Fruit fly (Drosophila melanogaster) whole organism, embryonic: Measurements from ENCODE around the gene Ptp10D.

Experiments
- Aef1 ChIP-seq: fragments of 200-800 bp; sonication (Bioruptor generic); IDR thresholded peaks from 3 replicates; pipeline ENCODE4 v1.3.6; 2022; ENCODE audit warnings: missing biosample characterization, missing genetic modification characterization
- Asciz ChIP-seq: fragments of 200-800 bp; sonication (Bioruptor generic); optimal IDR thresholded peaks from 2 replicates; lab custom pipeline; 2017; ENCODE audit warnings: missing biosample characterization, mild to moderate bottlenecking, missing genetic modification characterization, missing genetic modification reagents
- Atf-2 ChIP-seq: fragments of 200-800 bp; sonication (Bioruptor generic); optimal IDR thresholded peaks from 2 replicates; lab custom pipeline; 2016; ENCODE audit warnings: missing biosample characterization, missing genetic modification characterization
- B-H1 ChIP-seq: fragments of 200-800 bp; sonication (Bioruptor generic); IDR thresholded peaks from 3 replicates; pipeline ENCODE4 v1.3.6; 2022; ENCODE audit warnings: missing biosample characterization, missing genetic modification characterization
- BtbVII ChIP-seq: fragments of 200-800 bp; sonication (Bioruptor generic); optimal IDR thresholded peaks from 3 replicates; lab custom pipeline; 2017; ENCODE audit warnings: missing biosample characterization, mild to moderate bottlenecking, missing genetic modification characterization
- CG11560 ChIP-seq: fragments of 200-800 bp; sonication (Bioruptor generic); IDR thresholded peaks from 3 replicates; pipeline ENCODE4 v1.3.6; 2022; ENCODE audit warnings: missing biosample characterization, missing genetic modification characterization
- CG12104 ChIP-seq: fragments of 200-800 bp; sonication (Bioruptor generic); optimal IDR thresholded peaks from 3 replicates; lab custom pipeline; 2016; ENCODE audit warnings: missing biosample characterization, missing genetic modification characterization
- CG12219 ChIP-seq: fragments of 200-800 bp; sonication (Bioruptor generic); optimal IDR thresholded peaks from 3 replicates; lab custom pipeline; 2018; ENCODE audit warnings: missing biosample characterization, mild to moderate bottlenecking, missing genetic modification characterization
- CG12391 ChIP-seq: fragments of 200-800 bp; sonication (Bioruptor generic); optimal IDR thresholded peaks from 3 replicates; lab custom pipeline; 2018; ENCODE audit warnings: missing biosample characterization, mild to moderate bottlenecking, missing genetic modification characterization, moderate library complexity
- CG13123 ChIP-seq: fragments of 200-800 bp; sonication (Bioruptor generic); optimal IDR thresholded peaks from 2 replicates; lab custom pipeline; 2016; ENCODE audit warnings: missing biosample characterization, missing genetic modification characterization
- CG13424 ChIP-seq: fragments of 200-800 bp; sonication (Bioruptor generic); optimal IDR thresholded peaks from 2 replicates; lab custom pipeline; 2019; ENCODE audit warnings: missing biosample characterization, mild to moderate bottlenecking, missing genetic modification characterization, moderate library complexity
- CG13624 ChIP-seq: fragments of 200-800 bp; sonication (Bioruptor generic); optimal IDR thresholded peaks from 2 replicates; lab custom pipeline; 2016; ENCODE audit warnings: missing biosample characterization, missing genetic modification characterization
- CG15601 ChIP-seq: fragments of 200-800 bp; sonication (Bioruptor generic); optimal IDR thresholded peaks from 3 replicates; lab custom pipeline; 2019; ENCODE audit warnings: missing biosample characterization, mild to moderate bottlenecking, missing genetic modification characterization, moderate library complexity
- CG17359 ChIP-seq: fragments of 200-800 bp; sonication (Bioruptor generic); optimal IDR thresholded peaks from 3 replicates; lab custom pipeline; 2018; ENCODE audit warnings: missing biosample characterization, mild to moderate bottlenecking, missing genetic modification characterization, moderate library complexity
- CG17361 ChIP-seq: fragments of 200-800 bp; sonication (Bioruptor generic); IDR thresholded peaks from 3 replicates; pipeline ENCODE4 v1.3.6; 2022; ENCODE audit warnings: missing biosample characterization, missing genetic modification characterization
- CG17568 ChIP-seq: fragments of 200-800 bp; sonication (Bioruptor generic); optimal IDR thresholded peaks from 2 replicates; lab custom pipeline; 2018; ENCODE audit warnings: missing biosample characterization, mild to moderate bottlenecking, missing genetic modification characterization, moderate library complexity
- CG18599 ChIP-seq: fragments of 200-800 bp; sonication (Bioruptor generic); optimal IDR thresholded peaks from 3 replicates; lab custom pipeline; 2017; ENCODE audit warnings: missing biosample characterization, missing genetic modification characterization, mild to moderate bottlenecking, moderate library complexity, missing genetic modification reagents
- CG2120 ChIP-seq: fragments of 200-800 bp; sonication (Bioruptor generic); optimal IDR thresholded peaks from 3 replicates; lab custom pipeline; 2016; ENCODE audit warnings: missing biosample characterization, missing genetic modification characterization
- CG34376 ChIP-seq: fragments of 200-800 bp; sonication (Bioruptor generic); optimal IDR thresholded peaks from 2 replicates; lab custom pipeline; 2018; ENCODE audit warnings: missing biosample characterization, mild to moderate bottlenecking, missing genetic modification characterization
- CG34422 ChIP-seq: fragments of 200-800 bp; sonication (Bioruptor generic); IDR thresholded peaks from 3 replicates; pipeline ENCODE4 v1.3.6; 2022; ENCODE audit warnings: missing biosample characterization, missing genetic modification characterization
- CG3847 ChIP-seq: fragments of 200-800 bp; sonication (Bioruptor generic); IDR thresholded peaks from 2 replicates; pipeline ENCODE4 v1.3.6; 2022; ENCODE audit warnings: missing biosample characterization, missing genetic modification characterization
- CG4424 ChIP-seq: fragments of 200-800 bp; sonication (Bioruptor generic); optimal IDR thresholded peaks from 3 replicates; lab custom pipeline; 2016; ENCODE audit warnings: missing biosample characterization, missing genetic modification characterization
- CG5245 ChIP-seq: fragments of 200-800 bp; sonication (Bioruptor generic); optimal IDR thresholded peaks from 3 replicates; lab custom pipeline; 2016; ENCODE audit warnings: missing biosample characterization, missing genetic modification characterization
- CG6175 ChIP-seq: fragments of 200-800 bp; sonication (Bioruptor generic); IDR thresholded peaks from 3 replicates; pipeline ENCODE4 v1.3.6; 2022; ENCODE audit warnings: missing biosample characterization, missing genetic modification characterization
- CG6254 ChIP-seq: fragments of 200-800 bp; sonication (Bioruptor generic); optimal IDR thresholded peaks from 3 replicates; lab custom pipeline; 2017; ENCODE audit warnings: mild to moderate bottlenecking, missing biosample characterization, missing genetic modification reagents, missing genetic modification characterization
- CG6272 ChIP-seq: fragments of 200-800 bp; sonication (Bioruptor generic); IDR thresholded peaks from 2 replicates; pipeline ENCODE4 v1.3.6; 2022; ENCODE audit warnings: missing biosample characterization, missing genetic modification characterization
- CG6765 ChIP-seq: fragments of 200-800 bp; sonication (Bioruptor generic); optimal IDR thresholded peaks from 3 replicates; lab custom pipeline; 2017; ENCODE audit warnings: missing biosample characterization, mild to moderate bottlenecking, missing genetic modification characterization
- CG8281 ChIP-seq: fragments of 200-800 bp; sonication (Bioruptor generic); optimal IDR thresholded peaks from 2 replicates; lab custom pipeline; 2018; ENCODE audit warnings: missing biosample characterization, mild to moderate bottlenecking, missing genetic modification characterization, moderate library complexity
- CG8388 ChIP-seq: fragments of 200-800 bp; sonication (Bioruptor generic); optimal IDR thresholded peaks from 2 replicates; lab custom pipeline; 2019; ENCODE audit warnings: missing biosample characterization, mild to moderate bottlenecking, missing genetic modification characterization, moderate library complexity
- CG9727 ChIP-seq: fragments of 200-800 bp; sonication (Bioruptor generic); optimal IDR thresholded peaks from 3 replicates; lab custom pipeline; 2017; ENCODE audit warnings: missing biosample characterization, mild to moderate bottlenecking, missing genetic modification characterization
- Dek ChIP-seq: fragments of 200-800 bp; sonication (Bioruptor generic); optimal IDR thresholded peaks from 3 replicates; lab custom pipeline; 2019; ENCODE audit warnings: missing biosample characterization, mild to moderate bottlenecking, missing genetic modification characterization, moderate library complexity
- Ets97D ChIP-seq: fragments of 200-800 bp; sonication (Bioruptor generic); optimal IDR thresholded peaks from 3 replicates; lab custom pipeline; 2016; ENCODE audit warnings: missing biosample characterization, missing genetic modification characterization
- Hr3 ChIP-seq: fragments of 200-800 bp; sonication (Bioruptor generic); optimal IDR thresholded peaks from 3 replicates; lab custom pipeline; 2016; ENCODE audit warnings: missing biosample characterization, missing genetic modification characterization
- Hr78 ChIP-seq, 2 experiments: fragments of 200-800 bp in 1 of 2; fragments of >200 bp in 1 of 2; sonication (Bioruptor generic) in 1 of 2; optimal IDR thresholded peaks; 2 replicates each; lab custom pipeline; 2017 to 2019; ENCODE audit warnings: missing biosample characterization in 2 of 2, missing genetic modification characterization in 2 of 2, mild to moderate bottlenecking in 1 of 2, moderate library complexity in 1 of 2
- Hsf ChIP-seq: fragments of 200-800 bp; sonication (Bioruptor generic); optimal IDR thresholded peaks from 3 replicates; lab custom pipeline; 2016; ENCODE audit warnings: missing biosample characterization, missing genetic modification characterization
- Lim3 ChIP-seq: fragments of 200-800 bp; sonication (Bioruptor generic); IDR thresholded peaks from 2 replicates; pipeline ENCODE4 v1.3.6; 2022; ENCODE audit warnings: missing biosample characterization, missing genetic modification characterization
- Med ChIP-seq: fragments of 200-800 bp; sonication (Bioruptor generic); peaks from one replicate; lab custom pipeline; 2016; ENCODE audit warnings: missing biosample characterization, missing genetic modification characterization, mild to moderate bottlenecking, inconsistent platforms, moderate library complexity
- Myb ChIP-seq: fragments of 200-800 bp; sonication (Bioruptor generic); optimal IDR thresholded peaks from 2 replicates; lab custom pipeline; 2016; ENCODE audit warnings: missing biosample characterization, missing genetic modification characterization
- bbx ChIP-seq: fragments of 200-800 bp; sonication (Bioruptor generic); IDR thresholded peaks from 2 replicates; pipeline ENCODE4 v1.3.6; 2022; ENCODE audit warnings: missing biosample characterization, missing genetic modification characterization; ENCODE audit not compliant: partially characterized antibody
- bigmax ChIP-seq: fragments of 200-800 bp; sonication (Bioruptor generic); optimal IDR thresholded peaks from 2 replicates; lab custom pipeline; 2018; ENCODE audit warnings: missing biosample characterization, mild to moderate bottlenecking, missing genetic modification characterization
- fd3F ChIP-seq: fragments of 200-800 bp; sonication (Bioruptor generic); optimal IDR thresholded peaks from 2 replicates; lab custom pipeline; 2018; ENCODE audit warnings: missing biosample characterization, mild to moderate bottlenecking, missing genetic modification characterization, moderate library complexity
- gce ChIP-seq: fragments of 200-800 bp; sonication (Bioruptor generic); IDR thresholded peaks from 3 replicates; pipeline ENCODE4 v1.3.6; 2022; ENCODE audit warnings: missing biosample characterization, missing genetic modification characterization
- gcm ChIP-seq: fragments of 200-800 bp; sonication (Bioruptor generic); optimal IDR thresholded peaks from 2 replicates; lab custom pipeline; 2019; ENCODE audit warnings: missing biosample characterization, mild to moderate bottlenecking, missing genetic modification characterization, moderate library complexity
- hkb ChIP-seq, 2 experiments: fragments of 200-800 bp in 1 of 2; fragments of >200 bp in 1 of 2; sonication (Bioruptor generic) in 1 of 2; IDR thresholded peaks in 1 of 2; optimal IDR thresholded peaks in 1 of 2; 2 replicates each; pipeline versions ENCODE4 v1.3.6 to Lab custom; 2017 to 2022; ENCODE audit warnings: missing biosample characterization in 1 of 2, missing genetic modification characterization in 1 of 2
- pho ChIP-seq: fragments of 200-800 bp; sonication (Bioruptor generic); optimal IDR thresholded peaks from 2 replicates; lab custom pipeline; 2016; ENCODE audit warnings: missing biosample characterization, missing genetic modification characterization
- slbo ChIP-seq: fragments of 200-800 bp; sonication (Bioruptor generic); IDR thresholded peaks from 2 replicates; pipeline ENCODE4 v1.3.6; 2022; ENCODE audit warnings: missing biosample characterization, missing genetic modification characterization
- sob ChIP-seq: fragments of 200-800 bp; sonication (Bioruptor generic); IDR thresholded peaks from 2 replicates; pipeline ENCODE4 v1.3.6; 2022; ENCODE audit warnings: missing biosample characterization, missing genetic modification characterization
- tap ChIP-seq: fragments of 200-800 bp; optimal IDR thresholded peaks from 3 replicates; lab custom pipeline; 2019; ENCODE audit warnings: missing biosample characterization, mild to moderate bottlenecking, missing genetic modification characterization, moderate library complexity
- ttk ChIP-seq: fragments of 200-800 bp; sonication (Bioruptor generic); IDR thresholded peaks from 2 replicates; pipeline ENCODE4 v2.1.2; 2022; ENCODE audit warnings: missing biosample characterization, missing genetic modification characterization
- zfh1 ChIP-seq: fragments of 200-800 bp; sonication (Bioruptor generic); IDR thresholded peaks from 3 replicates; pipeline ENCODE4 v1.3.6; 2022; ENCODE audit warnings: missing biosample characterization, missing genetic modification characterization

The Ptp10D gene

DNA sequence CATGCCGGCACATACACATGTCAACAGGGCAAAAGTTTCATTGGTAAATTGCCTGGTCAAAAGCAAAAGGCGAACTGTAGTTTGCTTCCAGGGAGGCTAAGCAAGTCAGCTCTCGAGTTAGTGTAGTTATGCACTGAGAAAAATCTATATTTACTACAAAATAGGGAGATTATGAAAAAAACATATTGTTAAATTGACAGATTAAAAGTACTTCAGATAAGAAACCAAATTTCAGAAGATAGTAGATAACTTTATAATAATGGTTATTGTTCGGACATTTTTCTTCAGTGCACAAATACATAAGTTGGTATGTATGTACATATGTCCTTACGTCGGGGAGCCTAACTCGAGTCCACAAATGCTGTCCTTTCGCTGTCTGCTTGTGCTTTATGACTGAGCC lies 35.3 kb downstream of the Ptp10D start (continued):
- TF ChIP-seq CG6175 (GFP tag; lab: Robert Waterston, UW) = no peak
- peak; percentile 32 for TF ChIP-seq Dek (tag; lab: Kevin White, UChicago)
- peak; percentile 46 for TF ChIP-seq Aef1 (GFP tag; lab: Robert Waterston, UW)
- no peak for TF ChIP-seq CG17568 (GFP tag; lab: Kevin White, UChicago)
- TF ChIP-seq Hsf (GFP tag; lab: Kevin White, UChicago) = peak; percentile 57
- peak; percentile 86 for TF ChIP-seq CG18599 (GFP tag; lab: Kevin White, UChicago)
- peak; percentile 9 for TF ChIP-seq BtbVII (GFP tag; lab: Kevin White, UChicago)
- TF ChIP-seq CG13123 (GFP tag; lab: Kevin White, UChicago) = no peak
- TF ChIP-seq Hr78 (GFP tag; optimal IDR thresholded peaks at IDR 0.05; lab: Kevin White, UChicago) = no peak
- peak; percentile 57 for TF ChIP-seq tap (tag; lab: Kevin White, UChicago)
- TF ChIP-seq CG15601 (tag; lab: Kevin White, UChicago) = peak; percentile 11
- peak; percentile 8 for TF ChIP-seq CG5245 (GFP tag; lab: Kevin White, UChicago)
- no peak for TF ChIP-seq CG11560 (tag; lab: Robert Waterston, UW)
- peak; percentile 10 for TF ChIP-seq Hr3 (GFP tag; lab: Kevin White, UChicago)
- TF ChIP-seq bigmax (GFP tag; lab: Kevin White, UChicago) = no peak
- peak; percentile 66 for TF ChIP-seq CG17359 (tag; lab: Kevin White, UChicago)
- TF ChIP-seq B-H1 (GFP tag; lab: Robert Waterston, UW) = peak; percentile 32; the same call in 2 of the 3 replicates
- TF ChIP-seq CG12219 (GFP tag; lab: Kevin White, UChicago) = peak; percentile 31
- peak; percentile 29 for TF ChIP-seq Asciz (GFP tag; lab: Kevin White, UChicago)
- TF ChIP-seq CG12391 = peak; percentile 69
- TF ChIP-seq ttk (GFP tag; lab: Robert Waterston, UW) = 0 out of 2 replicates have a peak, but pooled peaks have one; percentile 21
- TF ChIP-seq CG8281 = peak; percentile 2
- TF ChIP-seq CG6272 = 0 out of 2 replicates have a peak, but pooled peaks have one; percentile 16
- no peak for TF ChIP-seq Myb (GFP tag; lab: Kevin White, UChicago)
- TF ChIP-seq gcm (GFP tag; lab: Kevin White, UChicago) = peak; percentile 27
- TF ChIP-seq CG13424 (tag; lab: Kevin White, UChicago) = peak; percentile 65
- no peak for TF ChIP-seq hkb (optimal IDR thresholded peaks at IDR 0.05; lab: Kevin White, UChicago)
- peak; percentile 65 for TF ChIP-seq hkb (GFP tag; IDR thresholded peaks at IDR 0.05; lab: Robert Waterston, UW)
- TF ChIP-seq zfh1 (GFP tag; lab: Robert Waterston, UW) = peak; percentile 54; the same call in 1 of the 3 replicates
- TF ChIP-seq bbx (GFP tag; lab: Robert Waterston, UW) = no peak
- no peak for TF ChIP-seq Ets97D (GFP tag; lab: Kevin White, UChicago)
- peak; percentile 44 for TF ChIP-seq CG8388 (GFP tag; lab: Kevin White, UChicago)
- TF ChIP-seq CG34376 (GFP tag; lab: Kevin White, UChicago) = peak; percentile 39
- no peak for TF ChIP-seq gce (GFP tag; lab: Robert Waterston, UW)
- peak; percentile 25 for TF ChIP-seq pho (GFP tag; lab: Kevin White, UChicago)
- TF ChIP-seq CG2120 (GFP tag; lab: Kevin White, UChicago) = peak; percentile 74
- peak; percentile 67 for TF ChIP-seq CG17361 (GFP tag; lab: Robert Waterston, UW)
- TF ChIP-seq CG12104 = no peak
- no peak for TF ChIP-seq CG34422 (GFP tag; lab: Robert Waterston, UW)
- peak; percentile 46 for TF ChIP-seq fd3F
- no peak for TF ChIP-seq Lim3 (GFP tag; lab: Robert Waterston, UW)
- peak; percentile 19 for TF ChIP-seq CG6254 (GFP tag; lab: Kevin White, UChicago)
- TF ChIP-seq sob (GFP tag; lab: Robert Waterston, UW) = peak; percentile 68
- TF ChIP-seq Med (GFP tag; lab: Kevin White, UChicago) = peak; percentile 81
- peak; percentile 55 for TF ChIP-seq CG9727 (GFP tag; lab: Kevin White, UChicago)
- TF ChIP-seq CG4424 (GFP tag; lab: Kevin White, UChicago) = peak; percentile 58
- TF ChIP-seq slbo (GFP tag; lab: Robert Waterston, UW) = peak; percentile 61
- peak; percentile 3 for TF ChIP-seq CG6765 (GFP tag; lab: Kevin White, UChicago)
- TF ChIP-seq CG13624 = peak; percentile 26
- TF ChIP-seq Atf-2 (GFP tag; lab: Kevin White, UChicago) = peak; percentile 9
- TF ChIP-seq CG3847 (GFP tag; lab: Robert Waterston, UW) = 0 out of 2 replicates have a peak, but pooled peaks have one; percentile 20
